Fruit fly (Drosophila melanogaster) whole organism, embryonic: Measurements from ENCODE around the gene fiz.

Experiments used
- Ada2b ChIP-seq: fragments of 200-800 bp; sonication (Bioruptor generic); IDR thresholded peaks from 2 replicates; pipeline ENCODE4 v1.3.6; 2022; ENCODE audit warnings: missing biosample characterization, missing genetic modification characterization
- Adf1 ChIP-seq: fragments of 200-800 bp; sonication (Bioruptor generic); IDR thresholded peaks from 2 replicates; pipeline ENCODE4 v1.3.6; 2022; ENCODE audit warnings: missing biosample characterization, missing genetic modification characterization
- B-H1 ChIP-seq: fragments of 200-800 bp; sonication (Bioruptor generic); IDR thresholded peaks from 3 replicates; pipeline ENCODE4 v1.3.6; 2022; ENCODE audit warnings: missing biosample characterization, missing genetic modification characterization
- CG10321 ChIP-seq: fragments of 200-800 bp; sonication (Bioruptor generic); IDR thresholded peaks from 2 replicates; pipeline ENCODE4 v1.3.6; 2022; ENCODE audit warnings: missing biosample characterization, missing genetic modification characterization
- CG11085 ChIP-seq: fragments of 200-800 bp; sonication (Bioruptor generic); IDR thresholded peaks from 2 replicates; pipeline ENCODE4 v1.3.6; 2022; ENCODE audit warnings: missing biosample characterization, missing genetic modification characterization
- CG11696 ChIP-seq: fragments of 200-800 bp; sonication (Bioruptor generic); IDR thresholded peaks from 2 replicates; pipeline ENCODE4 v1.3.6; 2022; ENCODE audit warnings: missing biosample characterization, missing genetic modification characterization
- CG12236 ChIP-seq: fragments of 200-800 bp; sonication (Bioruptor generic); optimal IDR thresholded peaks from 2 replicates; lab custom pipeline; 2016; ENCODE audit warnings: missing biosample characterization, missing genetic modification characterization
- CG13894 ChIP-seq: fragments of 200-800 bp; sonication (Bioruptor generic); optimal IDR thresholded peaks from 3 replicates; lab custom pipeline; 2018; ENCODE audit warnings: missing biosample characterization, mild to moderate bottlenecking, missing genetic modification characterization, moderate library complexity
- CG1647 ChIP-seq: fragments of 200-800 bp; sonication (Bioruptor generic); optimal IDR thresholded peaks from 3 replicates; lab custom pipeline; 2016; ENCODE audit warnings: missing biosample characterization, missing genetic modification characterization
- CG17612 ChIP-seq: fragments of 200-800 bp; sonication (Bioruptor generic); IDR thresholded peaks from 2 replicates; pipeline ENCODE4 v1.3.6; 2022; ENCODE audit warnings: missing biosample characterization, missing genetic modification characterization
- CG2889 ChIP-seq: fragments of 200-800 bp; sonication (Bioruptor generic); IDR thresholded peaks from 3 replicates; pipeline ENCODE4 v1.3.6; 2022; ENCODE audit warnings: missing biosample characterization, missing genetic modification characterization
- CG4404 ChIP-seq: fragments of 200-800 bp; sonication (Bioruptor generic); IDR thresholded peaks from 2 replicates; pipeline ENCODE4 v1.3.6; 2022; ENCODE audit warnings: missing biosample characterization, missing genetic modification characterization
- CG6854 ChIP-seq: fragments of 200-800 bp; sonication (Bioruptor generic); optimal IDR thresholded peaks from 3 replicates; lab custom pipeline; 2017; ENCODE audit warnings: missing biosample characterization, mild to moderate bottlenecking, missing genetic modification characterization
- CG8924 ChIP-seq: fragments of 200-800 bp; optimal IDR thresholded peaks from 3 replicates; lab custom pipeline; 2019; ENCODE audit warnings: missing biosample characterization, mild to moderate bottlenecking, missing genetic modification characterization, moderate library complexity
- CG9215 ChIP-seq: fragments of 200-800 bp; sonication (Bioruptor generic); IDR thresholded peaks from 2 replicates; pipeline ENCODE4 v1.3.6; 2022; ENCODE audit warnings: missing biosample characterization, missing genetic modification characterization
- CG9437 ChIP-seq: fragments of 200-800 bp; sonication (Bioruptor generic); optimal IDR thresholded peaks from 2 replicates; lab custom pipeline; 2018; ENCODE audit warnings: missing biosample characterization, mild to moderate bottlenecking, missing genetic modification characterization
- CrebB ChIP-seq: fragments of 200-800 bp; sonication (Bioruptor generic); optimal IDR thresholded peaks from 3 replicates; lab custom pipeline; 2018; ENCODE audit warnings: missing biosample characterization, mild to moderate bottlenecking, missing genetic modification characterization
- Dfd ChIP-seq, 2 experiments: fragments of >200 bp; optimal IDR thresholded peaks; 2 replicates each; lab custom pipeline; 2017; ENCODE audit warnings: missing biosample characterization in 2 of 2, missing genetic modification characterization in 2 of 2
- Dip2 ChIP-seq: fragments of 200-800 bp; sonication (Bioruptor generic); IDR thresholded peaks from 2 replicates; pipeline ENCODE4 v1.3.6; 2022; ENCODE audit warnings: missing biosample characterization, missing genetic modification characterization
- Drgx ChIP-seq: fragments of 200-800 bp; sonication (Bioruptor generic); IDR thresholded peaks from 2 replicates; pipeline ENCODE4 v1.3.6; 2022; ENCODE audit warnings: missing biosample characterization, missing genetic modification characterization
- Hr51 ChIP-seq, 2 experiments: fragments of 200-800 bp; sonication (Bioruptor generic); optimal IDR thresholded peaks; 2 replicates in 1 of 2; 3 replicates in 1 of 2; lab custom pipeline; 2016 to 2018; ENCODE audit warnings: missing biosample characterization in 2 of 2, missing genetic modification characterization in 2 of 2, mild to moderate bottlenecking in 1 of 2, moderate library complexity in 1 of 2
- Mad ChIP-seq: fragments of 200-800 bp; sonication (Bioruptor generic); optimal IDR thresholded peaks from 2 replicates; lab custom pipeline; 2016; ENCODE audit warnings: missing biosample characterization, missing genetic modification characterization
- Mes4 ChIP-seq: fragments of 200-800 bp; sonication (Bioruptor generic); optimal IDR thresholded peaks from 2 replicates; lab custom pipeline; 2016; ENCODE audit warnings: missing biosample characterization, missing genetic modification characterization
- NK7.1 ChIP-seq: fragments of 200-800 bp; sonication (Bioruptor generic); optimal IDR thresholded peaks from 3 replicates; lab custom pipeline; 2016; ENCODE audit warnings: missing biosample characterization, missing genetic modification characterization
- Nf-YA ChIP-seq: fragments of 200-800 bp; sonication (Bioruptor generic); IDR thresholded peaks from 2 replicates; pipeline ENCODE4 v1.3.6; 2022; ENCODE audit warnings: missing biosample characterization, missing genetic modification characterization
- Pdp1 ChIP-seq, 2 experiments: fragments of 200-800 bp; sonication (Bioruptor generic); optimal IDR thresholded peaks; 3 replicates each; lab custom pipeline; 2016; ENCODE audit warnings: missing biosample characterization in 2 of 2, missing genetic modification characterization in 2 of 2, mild to moderate bottlenecking in 1 of 2, moderate library complexity in 1 of 2
- Poxn ChIP-seq: fragments of 200-800 bp; sonication (Bioruptor generic); IDR thresholded peaks from 2 replicates; pipeline ENCODE4 v1.3.6; 2022; ENCODE audit warnings: missing biosample characterization, missing genetic modification characterization
- Tbp ChIP-seq: fragments of >200 bp; optimal IDR thresholded peaks from 2 replicates; lab custom pipeline; 2018; ENCODE audit warnings: missing biosample characterization, missing genetic modification characterization
- YL-1 ChIP-seq: fragments of 200-800 bp; sonication (Bioruptor generic); optimal IDR thresholded peaks from 3 replicates; lab custom pipeline; 2017; ENCODE audit warnings: missing biosample characterization, mild to moderate bottlenecking, missing genetic modification characterization
- aop ChIP-seq: fragments of 200-800 bp; sonication (Bioruptor generic); IDR thresholded peaks from 2 replicates; pipeline ENCODE4 v1.3.6; 2022; ENCODE audit warnings: missing biosample characterization, missing genetic modification characterization
- ase ChIP-seq: fragments of 200-800 bp; sonication (Bioruptor generic); IDR thresholded peaks from 3 replicates; pipeline ENCODE4 v1.3.6; 2022; ENCODE audit warnings: missing biosample characterization, missing genetic modification characterization
- corto ChIP-seq: fragments of 200-800 bp; sonication (Bioruptor generic); optimal IDR thresholded peaks from 2 replicates; lab custom pipeline; 2016; ENCODE audit warnings: missing biosample characterization, mild to moderate bottlenecking, missing genetic modification characterization, moderate library complexity
- croc ChIP-seq: fragments of 200-800 bp; sonication (Bioruptor generic); conservative IDR thresholded peaks from 3 replicates; pipeline ENCODE4 v1.3.6; 2022; ENCODE audit warnings: missing biosample characterization, missing genetic modification characterization
- en ChIP-seq: fragments of 200-800 bp; sonication (Bioruptor generic); optimal IDR thresholded peaks from 2 replicates; lab custom pipeline; 2016; ENCODE audit warnings: missing biosample characterization, missing genetic modification characterization
- fd96Cb ChIP-seq: fragments of 200-800 bp; sonication (Bioruptor generic); optimal IDR thresholded peaks from 2 replicates; lab custom pipeline; 2018; ENCODE audit warnings: missing biosample characterization, mild to moderate bottlenecking, missing genetic modification characterization, moderate library complexity
- fru ChIP-seq: fragments of >200 bp; optimal IDR thresholded peaks from 2 replicates; lab custom pipeline; 2017
- gfzf ChIP-seq: fragments of 200-800 bp; sonication (Bioruptor generic); optimal IDR thresholded peaks from 2 replicates; lab custom pipeline; 2016; ENCODE audit warnings: missing biosample characterization, mild to moderate bottlenecking, missing genetic modification characterization, moderate library complexity
- hbn ChIP-seq: fragments of 200-800 bp; sonication (Bioruptor generic); IDR thresholded peaks from 2 replicates; pipeline ENCODE4 v1.3.6; 2022; ENCODE audit warnings: missing biosample characterization, missing genetic modification characterization; ENCODE audit not compliant: partially characterized antibody
- jumu ChIP-seq: fragments of 200-800 bp; sonication (Bioruptor generic); optimal IDR thresholded peaks from 3 replicates; lab custom pipeline; 2016; ENCODE audit warnings: missing biosample characterization, missing genetic modification characterization
- mld ChIP-seq: fragments of 200-800 bp; sonication (Bioruptor generic); IDR thresholded peaks from 3 replicates; pipeline ENCODE4 v1.3.6; 2022; ENCODE audit warnings: missing biosample characterization, missing genetic modification characterization; ENCODE audit not compliant: partially characterized antibody
- nau ChIP-seq: fragments of 200-800 bp; sonication (Bioruptor generic); optimal IDR thresholded peaks from 3 replicates; lab custom pipeline; 2017; ENCODE audit warnings: missing biosample characterization, mild to moderate bottlenecking, missing genetic modification characterization, missing genetic modification reagents
- p53 ChIP-seq: fragments of 200-800 bp; sonication (Bioruptor generic); optimal IDR thresholded peaks from 2 replicates; lab custom pipeline; 2016; ENCODE audit warnings: missing biosample characterization, missing genetic modification characterization
- sqz ChIP-seq: fragments of 200-800 bp; sonication (Bioruptor generic); optimal IDR thresholded peaks from 3 replicates; lab custom pipeline; 2018; ENCODE audit warnings: missing biosample characterization, mild to moderate bottlenecking, missing genetic modification characterization
- stc ChIP-seq: fragments of 200-800 bp; sonication (Bioruptor generic); IDR thresholded peaks from 2 replicates; pipeline ENCODE4 v1.3.6; 2022; ENCODE audit warnings: missing biosample characterization, missing genetic modification characterization
- tap ChIP-seq: fragments of 200-800 bp; optimal IDR thresholded peaks from 3 replicates; lab custom pipeline; 2019; ENCODE audit warnings: missing biosample characterization, mild to moderate bottlenecking, missing genetic modification characterization, moderate library complexity
- tin ChIP-seq: fragments of 200-800 bp; sonication (Bioruptor generic); optimal IDR thresholded peaks from 3 replicates; lab custom pipeline; 2016; ENCODE audit warnings: missing biosample characterization, missing genetic modification characterization
- toy ChIP-seq: fragments of 200-800 bp; sonication (Bioruptor generic); IDR thresholded peaks from 2 replicates; pipeline ENCODE4 v1.3.6; 2022; ENCODE audit warnings: missing biosample characterization, missing genetic modification characterization
- tup ChIP-seq: fragments of 200-800 bp; sonication (Bioruptor generic); optimal IDR thresholded peaks from 2 replicates; lab custom pipeline; 2016; ENCODE audit warnings: missing biosample characterization, mild to moderate bottlenecking, missing genetic modification characterization, moderate library complexity
- wor ChIP-seq: fragments of 200-800 bp; sonication (Bioruptor generic); IDR thresholded peaks from 2 replicates; pipeline ENCODE4 v1.3.6; 2022; ENCODE audit warnings: missing biosample characterization, missing genetic modification characterization
- z ChIP-seq: fragments of 200-800 bp; sonication (Bioruptor generic); IDR thresholded peaks from 3 replicates; pipeline ENCODE4 v1.3.6; 2022; ENCODE audit warnings: missing biosample characterization, missing genetic modification characterization
- zen ChIP-seq: fragments of 200-800 bp; sonication (Bioruptor generic); optimal IDR thresholded peaks from 3 replicates; lab custom pipeline; 2018; ENCODE audit warnings: missing biosample characterization, mild to moderate bottlenecking, missing genetic modification characterization, moderate library complexity

The fiz gene

dm6 chrX:14882536-14883118 is 26.9 kb downstream of the fiz start, which contains the start of the genes CG45064 and CG45065 (continued):
- TF ChIP-seq Ada2b (GFP tag; lab: Robert Waterston, UW) (peak; percentile 69; the same call in 1 of the 2 replicates), YL-1 (peak; percentile 9), Pdp1 (GFP tag; optimal IDR thresholded peaks at IDR 0.05; lab: Kevin White, UChicago) (peak; percentile 72 to 73), sqz (GFP tag; lab: Kevin White, UChicago) (peak; percentile 71), fd96Cb (tag; lab: Kevin White, UChicago) (peak; percentile 89), CG10321 (GFP tag; lab: Robert Waterston, UW) (no peak), tup (GFP tag; lab: Kevin White, UChicago) (peak; percentile 27), CG9215 (GFP tag; lab: Robert Waterston, UW) (no peak), croc (GFP tag; lab: Robert Waterston, UW) (peak; percentile 74), aop (peak; percentile 41; the same call in 1 of the 2 replicates), wor (GFP tag; lab: Robert Waterston, UW) (peak; percentile 86), CG4404 (GFP tag; lab: Robert Waterston, UW) (peak; percentile 24; the same call in 1 of the 2 replicates), nau (GFP tag; lab: Kevin White, UChicago) (peak; percentile 75), Drgx (GFP tag; lab: Robert Waterston, UW) (peak; percentile 88), stc (peak; percentile 90), Dip2 (no peak), gfzf (GFP tag; lab: Kevin White, UChicago) (no peak), CG8924 (tag; lab: Kevin White, UChicago) (peak; percentile 88), ase (GFP tag; lab: Robert Waterston, UW) (peak; percentile 76), mld (GFP tag; lab: Robert Waterston, UW) (no peak), CG11696 (peak; percentile 61; the same call in 1 of the 2 replicates), Dfd (GFP tag; optimal IDR thresholded peaks at IDR 0.05; lab: Kevin White, UChicago) (no peak), Poxn (no peak), z (GFP tag; lab: Robert Waterston, UW) (no peak), CG1647 (GFP tag; lab: Kevin White, UChicago) (peak; percentile 66), Nf-YA (peak; percentile 81), CG2889 (GFP tag; lab: Robert Waterston, UW) (0 out of 3 replicates have a peak, but pooled peaks have one; percentile 57), hbn (GFP tag; lab: Robert Waterston, UW) (no peak), CG11085 (GFP tag; lab: Robert Waterston, UW) (no peak), Mes4 (GFP tag; lab: Kevin White, UChicago) (peak; percentile 79), toy (no peak), tap (tag; lab: Kevin White, UChicago) (peak; percentile 86), tin (peak; percentile 75), CG6854 (GFP tag; lab: Kevin White, UChicago) (peak; percentile 73), Mad (GFP tag; lab: Kevin White, UChicago) (peak; percentile 8), CrebB (tag; lab: Kevin White, UChicago) (peak; percentile 53), fru (lab: Kevin White, UChicago) (no peak), p53 (GFP tag; lab: Kevin White, UChicago) (peak; percentile 59), jumu (GFP tag; lab: Kevin White, UChicago) (peak; percentile 78), en (peak; percentile 56), CG9437 (GFP tag; lab: Kevin White, UChicago) (peak; percentile 66), Tbp (GFP tag; lab: Kevin White, UChicago) (no peak), zen (tag; lab: Kevin White, UChicago) (no peak), CG12236 (GFP tag; lab: Kevin White, UChicago) (peak; percentile 68), B-H1 (GFP tag; lab: Robert Waterston, UW) (peak; percentile 78), CG13894 (tag; lab: Kevin White, UChicago) (no peak), corto (GFP tag; lab: Kevin White, UChicago) (no peak), Hr51 (GFP tag; optimal IDR thresholded peaks at IDR 0.05; lab: Kevin White, UChicago) (peak; percentile 15 to 92), CG17612 (GFP tag; lab: Robert Waterston, UW) (no peak), Adf1 (GFP tag; lab: Robert Waterston, UW) (no peak), NK7.1 (GFP tag; lab: Kevin White, UChicago) (peak; percentile 69)
